Worm (Caenorhabditis elegans) whole organism, L4/young adult: ENCODE data around the gene clec-57.

Source experiments
- W03F9.2 ChIP-seq: fragments of 150-350 bp; optimal IDR thresholded peaks from 2 replicates; lab custom pipeline; 2014; ENCODE audit warnings: missing biosample characterization, missing genetic modification characterization
- dao-5 ChIP-seq: sonication (generic microtip); optimal IDR thresholded peaks from 2 replicates; lab custom pipeline; 2016; ENCODE audit warnings: missing genotype, missing genetic modification characterization, moderate library complexity, missing compliant biosample characterization
- him-1 ChIP-seq: sonication (generic microtip); optimal IDR thresholded peaks from 2 replicates; lab custom pipeline; 2016; ENCODE audit warnings: missing genotype, missing genetic modification reagents, missing genetic modification characterization, missing compliant biosample characterization

Gene clec-57

ce11 chrV:14518010-14518409, 49.0 kb downstream of the clec-57 start, which contains the start of gene R02D5.6:
TSS of gene R02D5.6 (minus strand) at chrV:14518110.
- TF ChIP-seq dao-5 = no peak
- no peak for TF ChIP-seq him-1 (tag; lab: Kevin White, UChicago)
- no peak for TF ChIP-seq W03F9.2

- TF ChIP-seq W03F9.2 = no peak
- TF ChIP-seq dao-5 = no peak
- TF ChIP-seq him-1 (tag; lab: Kevin White, UChicago) = no peak
Observed at ce11 chrV:14519268-14519667, 50.2 kb downstream of the clec-57 start, which contains the start of gene R02D5.8. TSS of gene R02D5.8 (minus strand) at chrV:14519368.

ce11 chrV:14521000-14521399, 52.0 kb downstream of the clec-57 start, which contains the start of gene C53A5.17:
TSS of gene C53A5.17 (minus strand) at chrV:14521100.
- TF ChIP-seq him-1 (tag; lab: Kevin White, UChicago) (no peak), W03F9.2 (no peak), dao-5 (no peak)
